Worm (Caenorhabditis elegans) whole organism, L4 larva: ENCODE measurements around the gene ZK632.12.

Experiments
- aha-1 ChIP-seq: fragments of 150-350 bp; peaks from one replicate; lab custom pipeline; 2014; ENCODE audit warnings: missing biosample characterization, missing genetic modification characterization
- ama-1 ChIP-seq: fragments of 150-350 bp; optimal IDR thresholded peaks from 2 replicates; lab custom pipeline; 2014; ENCODE audit warnings: inconsistent platforms, mixed read lengths
- ces-1 ChIP-seq: fragments of 150-350 bp; sonication (generic microtip); optimal IDR thresholded peaks from 4 replicates; lab custom pipeline; 2014; ENCODE audit warnings: missing biosample characterization, missing genetic modification reagents, missing genetic modification characterization
- egl-27 ChIP-seq: sonication (generic microtip); optimal IDR thresholded peaks from 3 replicates; lab custom pipeline; 2017; ENCODE audit warnings: missing biosample characterization, missing genetic modification reagents, missing genetic modification characterization
- fkh-10 ChIP-seq: fragments of 150-350 bp; optimal IDR thresholded peaks from 2 replicates; lab custom pipeline; 2014; ENCODE audit warnings: missing biosample characterization, missing genetic modification reagents, missing genetic modification characterization
- lin-1 ChIP-seq: fragments of 200-800 bp; sonication (Bioruptor generic); IDR thresholded peaks from 2 replicates; pipeline ENCODE4 v1.3.6; 2022; ENCODE audit warnings: missing genetic modification reagents, missing genetic modification characterization, missing compliant biosample characterization
- nhr-76 ChIP-seq: fragments of 150-350 bp; optimal IDR thresholded peaks from 2 replicates; lab custom pipeline; 2014; ENCODE audit warnings: missing biosample characterization, missing genetic modification characterization
- unc-62 ChIP-seq, 3 experiments: fragments of 150-350 bp in 1 of 3; sonication (generic microtip); optimal IDR thresholded peaks in 2 of 3; peaks in 1 of 3; 1 replicate in 1 of 3; 2 replicates in 2 of 3; lab custom pipeline; 2014 to 2017; ENCODE audit warnings: missing biosample characterization in 3 of 3, missing genetic modification characterization in 3 of 3, missing genetic modification reagents in 3 of 3, missing genotype in 1 of 3
- zag-1 ChIP-seq: fragments of 150-350 bp; optimal IDR thresholded peaks from 2 replicates; lab custom pipeline; 2014; ENCODE audit warnings: missing biosample characterization, missing genetic modification characterization

DNA sequence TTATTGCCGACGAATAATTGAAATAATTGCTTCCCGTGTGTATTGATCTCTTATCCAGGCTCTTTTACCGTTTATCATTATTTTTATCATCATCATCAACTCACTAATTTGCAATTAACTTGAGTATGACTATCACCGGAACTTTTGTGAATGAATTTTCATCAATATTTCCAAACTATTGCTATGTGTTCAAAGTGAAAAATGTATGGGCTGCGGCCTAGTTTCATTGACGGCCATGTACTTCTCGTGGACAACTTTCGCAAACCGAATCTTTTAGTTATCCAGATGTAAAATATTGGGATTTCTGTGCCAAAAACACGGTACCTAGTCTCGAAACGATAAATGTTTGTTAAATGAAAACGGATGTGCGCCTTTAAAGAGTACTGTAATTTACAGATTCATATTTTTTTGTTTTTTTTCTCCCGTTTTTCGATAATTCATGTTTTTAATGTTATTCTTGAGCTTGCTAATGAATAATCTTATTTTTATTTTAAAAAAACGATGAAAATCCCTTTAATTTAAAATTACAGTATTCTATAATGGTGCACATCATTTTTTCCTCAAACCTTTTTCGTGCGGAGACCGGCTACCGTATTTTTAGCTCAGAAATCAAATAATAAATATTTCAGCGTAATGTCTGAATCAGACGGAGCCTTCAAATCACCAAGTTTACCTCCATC lies 32.0 kb upstream of the ZK632.12 start, which contains the start of gene ZK632.2:
- no peak for TF ChIP-seq ces-1 (GFP tag; lab: Kevin White, UChicago)
- no peak for TF ChIP-seq nhr-76 (tag; lab: Kevin White, UChicago)
- TF ChIP-seq fkh-10 (GFP tag; lab: Kevin White, UChicago) = no peak
- no peak for TF ChIP-seq lin-1 (GFP tag; lab: Robert Waterston, UW)
- no peak for TF ChIP-seq unc-62 (GFP tag; optimal IDR thresholded peaks at IDR 0.05 in 1 of 2; lab: Kevin White, UChicago)
- TF ChIP-seq unc-62 (tag; optimal IDR thresholded peaks at IDR 0.05; lab: Kevin White, UChicago) = no peak
- no peak for TF ChIP-seq ama-1 (lab: Kevin White, UChicago)
- no peak for TF ChIP-seq zag-1
- TF ChIP-seq aha-1 = peak; percentile 68
- no peak for TF ChIP-seq egl-27 (tag; lab: Kevin White, UChicago)
